Fruit fly (Drosophila melanogaster) whole organism, prepupa: ENCODE data around the gene rtp.

Source experiments
- Blimp-1 ChIP-seq: fragments of 200-800 bp; sonication (Bioruptor generic); optimal IDR thresholded peaks from 3 replicates; lab custom pipeline; 2017; ENCODE audit warnings: missing biosample characterization, missing genetic modification characterization, mild to moderate bottlenecking, moderate library complexity, missing genetic modification reagents
- CG10631 ChIP-seq: fragments of 200-800 bp; sonication (Bioruptor generic); optimal IDR thresholded peaks from 2 replicates; lab custom pipeline; 2016; ENCODE audit warnings: missing biosample characterization, missing genetic modification characterization
- CG10669 ChIP-seq: fragments of 200-800 bp; sonication (Bioruptor generic); optimal IDR thresholded peaks from 3 replicates; lab custom pipeline; 2018; ENCODE audit warnings: missing biosample characterization, mild to moderate bottlenecking, missing genetic modification characterization, moderate library complexity
- CG11762 ChIP-seq: fragments of 200-800 bp; sonication (Bioruptor generic); optimal IDR thresholded peaks from 3 replicates; lab custom pipeline; 2016; ENCODE audit warnings: missing biosample characterization, missing genetic modification characterization; ENCODE audit not compliant: insufficient read depth
- CG11902 ChIP-seq: fragments of 200-800 bp; sonication (Bioruptor generic); optimal IDR thresholded peaks from 3 replicates; lab custom pipeline; 2016; ENCODE audit warnings: missing biosample characterization, missing genetic modification characterization
- CG15336 ChIP-seq: fragments of 200-800 bp; sonication (Bioruptor generic); IDR thresholded peaks from 2 replicates; pipeline ENCODE4 v1.3.6; 2022; ENCODE audit warnings: missing biosample characterization, missing genetic modification characterization
- CG1621 ChIP-seq: fragments of 200-800 bp; sonication (Bioruptor generic); optimal IDR thresholded peaks from 3 replicates; lab custom pipeline; 2018; ENCODE audit warnings: missing biosample characterization, mild to moderate bottlenecking, missing genetic modification characterization
- CG16779 ChIP-seq: fragments of 200-800 bp; sonication (Bioruptor generic); optimal IDR thresholded peaks from 3 replicates; lab custom pipeline; 2017; ENCODE audit warnings: missing biosample characterization, mild to moderate bottlenecking, missing genetic modification characterization
- CG3032 ChIP-seq: fragments of 200-800 bp; optimal IDR thresholded peaks from 2 replicates; lab custom pipeline; 2019; ENCODE audit warnings: missing biosample characterization, mild to moderate bottlenecking, missing genetic modification characterization, moderate library complexity
- CG31627 ChIP-seq: fragments of 200-800 bp; sonication (Bioruptor generic); optimal IDR thresholded peaks from 3 replicates; lab custom pipeline; 2016; ENCODE audit warnings: missing biosample characterization, missing genetic modification characterization
- CG32006 ChIP-seq: fragments of 200-800 bp; sonication (Bioruptor generic); optimal IDR thresholded peaks from 3 replicates; lab custom pipeline; 2017; ENCODE audit warnings: missing biosample characterization, mild to moderate bottlenecking, missing genetic modification characterization
- CG34406 ChIP-seq: fragments of 200-800 bp; sonication (Bioruptor generic); optimal IDR thresholded peaks from 3 replicates; lab custom pipeline; 2016; ENCODE audit warnings: missing biosample characterization, missing genetic modification characterization
- CG3919 ChIP-seq: fragments of 200-800 bp; sonication (Bioruptor generic); optimal IDR thresholded peaks from 3 replicates; lab custom pipeline; 2016; ENCODE audit warnings: missing biosample characterization, missing genetic modification characterization
- CG6276 ChIP-seq: fragments of 200-800 bp; sonication (Bioruptor generic); optimal IDR thresholded peaks from 2 replicates; lab custom pipeline; 2017; ENCODE audit warnings: missing biosample characterization, mild to moderate bottlenecking, missing genetic modification characterization
- CG6792 ChIP-seq: fragments of 200-800 bp; sonication (Bioruptor generic); optimal IDR thresholded peaks from 3 replicates; lab custom pipeline; 2016; ENCODE audit warnings: missing biosample characterization, missing genetic modification characterization
- CG6808 ChIP-seq: fragments of 200-800 bp; sonication (Bioruptor generic); optimal IDR thresholded peaks from 3 replicates; lab custom pipeline; 2017; ENCODE audit warnings: missing biosample characterization, missing genetic modification characterization, mild to moderate bottlenecking, moderate library complexity, missing genetic modification reagents
- CG7368 ChIP-seq: fragments of 200-800 bp; sonication (Bioruptor generic); optimal IDR thresholded peaks from 3 replicates; lab custom pipeline; 2016; ENCODE audit warnings: missing biosample characterization, missing genetic modification characterization
- CG8119 ChIP-seq: fragments of 200-800 bp; sonication (Bioruptor generic); IDR thresholded peaks from 3 replicates; pipeline ENCODE4 v1.3.6; 2022; ENCODE audit warnings: missing biosample characterization, missing genetic modification characterization
- CG8632 ChIP-seq: fragments of 200-800 bp; sonication (Bioruptor generic); optimal IDR thresholded peaks from 3 replicates; lab custom pipeline; 2016; ENCODE audit warnings: missing biosample characterization, missing genetic modification characterization
- CG9139 ChIP-seq: fragments of 200-800 bp; sonication (Bioruptor generic); optimal IDR thresholded peaks from 3 replicates; lab custom pipeline; 2017; ENCODE audit warnings: missing biosample characterization, mild to moderate bottlenecking, missing genetic modification characterization
- Eip75B ChIP-seq: fragments of 200-800 bp; sonication (Bioruptor generic); optimal IDR thresholded peaks from 3 replicates; lab custom pipeline; 2016; ENCODE audit warnings: missing biosample characterization, missing genetic modification characterization
- Eip78C ChIP-seq: fragments of 200-800 bp; sonication (Bioruptor generic); peaks from one replicate; lab custom pipeline; 2016; ENCODE audit warnings: missing biosample characterization, missing genetic modification characterization
- Eip93F ChIP-seq: fragments of 200-800 bp; sonication (Bioruptor generic); optimal IDR thresholded peaks from 2 replicates; lab custom pipeline; 2016; ENCODE audit warnings: missing biosample characterization, mild to moderate bottlenecking, missing genetic modification characterization
- Ets96B ChIP-seq: fragments of 200-800 bp; optimal IDR thresholded peaks from 2 replicates; lab custom pipeline; 2019; ENCODE audit warnings: missing biosample characterization, mild to moderate bottlenecking, missing genetic modification characterization, moderate library complexity
- Gug ChIP-seq: fragments of 200-800 bp; sonication (Bioruptor generic); IDR thresholded peaks from 2 replicates; pipeline ENCODE4 v1.3.6; 2022; ENCODE audit warnings: missing biosample characterization, missing genetic modification characterization
- Hr38 ChIP-seq: sonication (Bioruptor generic); optimal IDR thresholded peaks from 2 replicates; lab custom pipeline; 2016; ENCODE audit warnings: missing biosample characterization, missing genetic modification characterization
- Hr39 ChIP-seq: fragments of 200-800 bp; sonication (Bioruptor generic); optimal IDR thresholded peaks from 2 replicates; lab custom pipeline; 2016; ENCODE audit warnings: missing biosample characterization, missing genetic modification characterization
- Hr4 ChIP-seq: fragments of 200-800 bp; sonication (Bioruptor generic); optimal IDR thresholded peaks from 3 replicates; lab custom pipeline; 2016; ENCODE audit warnings: missing biosample characterization, missing genetic modification characterization
- Lpt ChIP-seq: fragments of 200-800 bp; sonication (Bioruptor generic); optimal IDR thresholded peaks from 3 replicates; lab custom pipeline; 2016; ENCODE audit warnings: missing biosample characterization, missing genetic modification characterization
- Smox ChIP-seq: fragments of 200-800 bp; sonication (Bioruptor generic); optimal IDR thresholded peaks from 3 replicates; lab custom pipeline; 2016; ENCODE audit warnings: missing biosample characterization, missing genetic modification characterization
- Sox102F ChIP-seq: fragments of 200-800 bp; sonication (Bioruptor generic); optimal IDR thresholded peaks from 2 replicates; lab custom pipeline; 2016; ENCODE audit warnings: missing biosample characterization, mild to moderate bottlenecking, missing genetic modification characterization
- Sox14 ChIP-seq: fragments of 200-800 bp; sonication (Bioruptor generic); optimal IDR thresholded peaks from 3 replicates; lab custom pipeline; 2016; ENCODE audit warnings: missing biosample characterization, missing genetic modification characterization
- Sox15 ChIP-seq: fragments of 200-800 bp; sonication (Bioruptor generic); optimal IDR thresholded peaks from 3 replicates; lab custom pipeline; 2016; ENCODE audit warnings: missing biosample characterization, missing genetic modification characterization
- achi ChIP-seq: fragments of 200-800 bp; sonication (Bioruptor generic); optimal IDR thresholded peaks from 3 replicates; lab custom pipeline; 2016; ENCODE audit warnings: missing biosample characterization, missing genetic modification characterization
- acj6 ChIP-seq: fragments of 200-800 bp; sonication (Bioruptor generic); optimal IDR thresholded peaks from 3 replicates; lab custom pipeline; 2016; ENCODE audit warnings: missing biosample characterization, missing genetic modification characterization
- dac ChIP-seq: fragments of 200-800 bp; sonication (Bioruptor generic); optimal IDR thresholded peaks from 2 replicates; lab custom pipeline; 2017; ENCODE audit warnings: missing biosample characterization, mild to moderate bottlenecking, missing genetic modification characterization
- dsx ChIP-seq: fragments of 200-800 bp; optimal IDR thresholded peaks from 3 replicates; lab custom pipeline; 2019; ENCODE audit warnings: missing biosample characterization, mild to moderate bottlenecking, missing genetic modification characterization, moderate library complexity; ENCODE audit not compliant: poor library complexity, severe bottlenecking
- esn ChIP-seq: fragments of 200-800 bp; sonication (Bioruptor generic); optimal IDR thresholded peaks from 2 replicates; lab custom pipeline; 2016; ENCODE audit warnings: missing biosample characterization, mild to moderate bottlenecking, missing genetic modification characterization, moderate library complexity
- fd85E ChIP-seq: fragments of 200-800 bp; sonication (Bioruptor generic); optimal IDR thresholded peaks from 3 replicates; lab custom pipeline; 2016; ENCODE audit warnings: missing biosample characterization, missing genetic modification characterization
- fkh ChIP-seq: fragments of 200-800 bp; sonication (Bioruptor generic); optimal IDR thresholded peaks from 3 replicates; lab custom pipeline; 2017; ENCODE audit warnings: missing biosample characterization, mild to moderate bottlenecking, missing genetic modification characterization, moderate library complexity
- net ChIP-seq: fragments of 200-800 bp; sonication (Bioruptor generic); optimal IDR thresholded peaks from 3 replicates; lab custom pipeline; 2016; ENCODE audit warnings: missing biosample characterization, missing genetic modification characterization
- salr ChIP-seq, 2 experiments: fragments of 200-800 bp; sonication (Bioruptor generic); optimal IDR thresholded peaks; 3 replicates each; lab custom pipeline; 2016 to 2018; ENCODE audit warnings: missing biosample characterization in 2 of 2, missing genetic modification characterization in 2 of 2, mild to moderate bottlenecking in 1 of 2
- ss ChIP-seq, 2 experiments: fragments of 200-800 bp; sonication (Bioruptor generic); optimal IDR thresholded peaks; 2 replicates in 1 of 2; 3 replicates in 1 of 2; lab custom pipeline; 2017 to 2018; ENCODE audit warnings: mild to moderate bottlenecking in 2 of 2, missing biosample characterization in 2 of 2, missing genetic modification characterization in 2 of 2, moderate library complexity in 1 of 2
- svp ChIP-seq: fragments of 200-800 bp; sonication (Bioruptor generic); peaks from one replicate; lab custom pipeline; 2016; ENCODE audit warnings: missing biosample characterization, missing genetic modification characterization
- topi ChIP-seq: fragments of 200-800 bp; sonication (Bioruptor generic); optimal IDR thresholded peaks from 3 replicates; lab custom pipeline; 2016; ENCODE audit warnings: missing biosample characterization, missing genetic modification characterization
- vri ChIP-seq: fragments of 200-800 bp; sonication (Bioruptor generic); optimal IDR thresholded peaks from 3 replicates; lab custom pipeline; 2016; ENCODE audit warnings: missing biosample characterization, mild to moderate bottlenecking, missing genetic modification characterization

Gene rtp

dm6 chr3R:5251243-5251865 lies 14.2 kb upstream of the rtp start, which contains the start of gene CtsF (continued):
- TF ChIP-seq dac (GFP tag; lab: Kevin White, UChicago), result no peak
- no peak for TF ChIP-seq acj6 (GFP tag; lab: Kevin White, UChicago)
- peak; percentile 34 for TF ChIP-seq vri (GFP tag; lab: Kevin White, UChicago)
- no peak for TF ChIP-seq achi (GFP tag; lab: Kevin White, UChicago)
- no peak for TF ChIP-seq CG10669 (GFP tag; lab: Kevin White, UChicago)
- peak; percentile 56 for TF ChIP-seq Blimp-1
- TF ChIP-seq svp (GFP tag; lab: Kevin White, UChicago), result peak; percentile 66
- TF ChIP-seq Hr4 (GFP tag; lab: Kevin White, UChicago), result no peak
- no peak for TF ChIP-seq CG16779
- TF ChIP-seq CG6808, result no peak
- peak; percentile 16 for TF ChIP-seq dsx
- no peak for TF ChIP-seq CG1621 (tag; lab: Kevin White, UChicago)
- TF ChIP-seq Ets96B (tag; lab: Kevin White, UChicago), result no peak
- no peak for TF ChIP-seq CG11762 (GFP tag; lab: Kevin White, UChicago)
- no peak for TF ChIP-seq salr (GFP tag; optimal IDR thresholded peaks at IDR 0.05; lab: Kevin White, UChicago)
- peak; percentile 9 for TF ChIP-seq topi
- TF ChIP-seq CG31627, result no peak
- peak; percentile 29 for TF ChIP-seq fkh (GFP tag; lab: Kevin White, UChicago)
- TF ChIP-seq CG6792 (GFP tag; lab: Kevin White, UChicago), result no peak
- TF ChIP-seq Smox (GFP tag; lab: Kevin White, UChicago), result peak; percentile 24
- TF ChIP-seq CG10631 (GFP tag; lab: Kevin White, UChicago), result no peak
- peak; percentile 27 for TF ChIP-seq Eip75B (GFP tag; lab: Kevin White, UChicago)
- no peak for TF ChIP-seq CG6276 (GFP tag; lab: Kevin White, UChicago)
- TF ChIP-seq Hr38, result no peak
- TF ChIP-seq, all 60 proteins: peak for 19

dm6 chr3R:5250530-5251242 lies 13.6 kb upstream of the rtp start:
- TF ChIP-seq CG11762 (GFP tag; lab: Kevin White, UChicago) (peak; percentile 35), svp (GFP tag; lab: Kevin White, UChicago) (peak; percentile 82), CG9139 (GFP tag; lab: Kevin White, UChicago) (peak; percentile 11), CG3032 (tag; lab: Kevin White, UChicago) (peak; percentile 54), fd85E (GFP tag; lab: Kevin White, UChicago) (peak; percentile 10), CG8632 (GFP tag; lab: Kevin White, UChicago) (peak; percentile 27), Gug (GFP tag; lab: Robert Waterston, UW) (peak; percentile 52), Lpt (GFP tag; lab: Kevin White, UChicago) (peak; percentile 55), Sox102F (GFP tag; lab: Kevin White, UChicago) (peak; percentile 57), Sox15 (GFP tag; lab: Kevin White, UChicago) (peak; percentile 6), CG32006 (GFP tag; lab: Kevin White, UChicago) (peak; percentile 78), Eip93F (GFP tag; lab: Kevin White, UChicago) (peak; percentile 14), CG6808 (peak; percentile 31), CG11902 (GFP tag; lab: Kevin White, UChicago) (peak; percentile 24), CG15336 (GFP tag; lab: Robert Waterston, UW) (peak; percentile 63), CG7368 (peak; percentile 54), ss (GFP tag; optimal IDR thresholded peaks at IDR 0.05; lab: Kevin White, UChicago) (peak in 1 of 2 experiments; percentile 58), CG3919 (GFP tag; lab: Kevin White, UChicago) (peak; percentile 78), Eip78C (GFP tag; lab: Kevin White, UChicago) (peak; percentile 81), acj6 (GFP tag; lab: Kevin White, UChicago) (peak; percentile 73), achi (GFP tag; lab: Kevin White, UChicago) (peak; percentile 60), Hr39 (GFP tag; lab: Kevin White, UChicago) (peak; percentile 71), CG34406 (GFP tag; lab: Kevin White, UChicago) (peak; percentile 33), vri (GFP tag; lab: Kevin White, UChicago) (peak; percentile 54), CG8119 (GFP tag; lab: Robert Waterston, UW) (peak; percentile 73; the same call in 2 of the 3 replicates), Eip75B (GFP tag; lab: Kevin White, UChicago) (peak; percentile 62), dsx (peak; percentile 7), fkh (GFP tag; lab: Kevin White, UChicago) (no peak), Blimp-1 (no peak), esn (GFP tag; lab: Kevin White, UChicago) (peak; percentile 73), Sox14 (peak; percentile 47), Ets96B (tag; lab: Kevin White, UChicago) (peak; percentile 72), net (GFP tag; lab: Kevin White, UChicago) (peak; percentile 65), Hr38 (no peak)
